Fruit fly (Drosophila melanogaster): ENCODE measurements around the gene CG9813.

The CG9813 gene

DNA sequence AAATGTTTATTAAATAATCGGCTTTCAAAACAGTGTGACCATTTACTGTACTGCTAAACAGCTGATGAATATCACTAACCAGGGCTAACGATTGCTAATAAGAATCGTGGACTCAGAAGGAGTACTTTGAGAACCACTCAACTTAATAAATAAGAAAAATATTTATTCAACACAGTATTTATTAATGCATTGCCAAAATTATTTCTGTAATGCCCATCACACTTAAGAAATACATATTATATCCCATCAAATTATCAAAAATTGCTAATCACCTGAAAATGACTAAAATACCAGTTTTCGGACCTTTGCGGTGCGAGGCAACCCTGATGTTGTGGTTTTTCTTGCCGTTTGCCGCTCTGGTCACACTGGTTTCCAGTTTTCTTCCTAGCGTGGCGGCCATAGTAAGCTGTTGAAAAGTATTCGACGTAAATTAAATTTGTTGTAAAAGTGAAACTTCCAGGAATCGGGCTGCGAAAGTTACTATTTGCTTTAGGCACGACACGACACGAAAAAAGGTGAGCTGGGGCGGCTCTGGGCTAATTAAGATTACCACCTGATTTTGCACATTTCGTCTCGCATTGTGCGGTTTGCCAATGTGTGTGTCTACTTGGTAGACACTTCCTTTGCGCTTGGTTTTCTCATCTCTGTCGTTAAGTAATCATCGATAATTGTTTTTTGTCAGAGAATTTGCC is 2.3 kb upstream of the CG9813 start, which contains the start of the genes mRpS21 and Droj2 (continued):
- TF ChIP-seq E2f1 (GFP tag; IDR thresholded peaks at IDR 0.05) (peak; percentile 40; the same call in 1 of the 2 replicates), CG13624 (GFP tag; optimal IDR thresholded peaks at IDR 0.05) (peak; percentile 71), btn (GFP tag; optimal IDR thresholded peaks at IDR 0.05) (no peak), p53 (GFP tag; optimal IDR thresholded peaks at IDR 0.05) (no peak), row (GFP tag; IDR thresholded peaks at IDR 0.05) (peak; percentile 88), psq (GFP tag; optimal IDR thresholded peaks at IDR 0.05) (no peak), lab (GFP tag; optimal IDR thresholded peaks at IDR 0.05) (peak; percentile 44), pzg (GFP tag; optimal IDR thresholded peaks at IDR 0.05) (peak; percentile 89), Vsx1 (GFP tag; optimal IDR thresholded peaks at IDR 0.05) (peak; percentile 45), Side (GFP tag; optimal IDR thresholded peaks at IDR 0.05) (no peak), zen (tag; optimal IDR thresholded peaks at IDR 0.05) (peak; percentile 79), CG1603 (tag; optimal IDR thresholded peaks at IDR 0.05) (peak; percentile 24), Atf-2 (GFP tag; optimal IDR thresholded peaks at IDR 0.05) (no peak), CG7372 (GFP tag; IDR thresholded peaks at IDR 0.05) (0 out of 2 replicates have a peak, but pooled peaks have one; percentile 29), CrebB (tag; optimal IDR thresholded peaks at IDR 0.05) (peak; percentile 17), CG6683 (GFP tag; optimal IDR thresholded peaks at IDR 0.05) (no peak), BEAF-32 (GFP tag; optimal IDR thresholded peaks at IDR 0.05) (peak; percentile 65), Stat92E (GFP tag; optimal IDR thresholded peaks at IDR 0.05) (peak in 1 of 3 experiments; percentile 63), HmgD (GFP tag; optimal IDR thresholded peaks at IDR 0.05) (no peak), disco-r (GFP tag; optimal IDR thresholded peaks at IDR 0.05) (no peak), CG9727 (GFP tag; optimal IDR thresholded peaks at IDR 0.05) (peak; percentile 40), bab2 (GFP tag; optimal IDR thresholded peaks at IDR 0.05) (no peak), tap (tag; optimal IDR thresholded peaks at IDR 0.05) (no peak), CG10209 (GFP tag; optimal IDR thresholded peaks at IDR 0.05) (peak; percentile 22), fru (optimal IDR thresholded peaks at IDR 0.05) (no peak), CG9876 (GFP tag; optimal IDR thresholded peaks at IDR 0.05) (no peak), Fer1 (GFP tag; optimal IDR thresholded peaks at IDR 0.05) (peak; percentile 45), CG2875 (GFP tag; optimal IDR thresholded peaks at IDR 0.05) (no peak), CG17186 (GFP tag; optimal IDR thresholded peaks at IDR 0.05) (no peak), pho (GFP tag; optimal IDR thresholded peaks at IDR 0.05) (peak; percentile 66), abd-A (tag; optimal IDR thresholded peaks at IDR 0.05) (no peak), NFAT (GFP tag; IDR thresholded peaks at IDR 0.05) (peak; percentile 52), Fer3 (tag; optimal IDR thresholded peaks at IDR 0.05) (peak; percentile 47), TFAM (GFP tag; optimal IDR thresholded peaks at IDR 0.05) (no peak), CG12391 (tag; optimal IDR thresholded peaks at IDR 0.05) (peak; percentile 71), Abd-B (GFP tag; optimal IDR thresholded peaks at IDR 0.05) (peak; percentile 52), CG2116 (GFP tag; optimal IDR thresholded peaks at IDR 0.05) (peak; percentile 96), sug (tag; optimal IDR thresholded peaks at IDR 0.05) (peak; percentile 77), Elba2 (GFP tag; optimal IDR thresholded peaks at IDR 0.05) (peak; percentile 95), CG17385 (GFP tag; optimal IDR thresholded peaks at IDR 0.05) (no peak), CG8924 (tag; optimal IDR thresholded peaks at IDR 0.05) (peak; percentile 83), luna (GFP tag; optimal IDR thresholded peaks at IDR 0.05) (no peak), CG17328 (GFP tag; IDR thresholded peaks at IDR 0.05) (peak; percentile 14; the same call in 1 of the 2 replicates), CG7786 (GFP tag; optimal IDR thresholded peaks at IDR 0.05) (peak; percentile 2), gfzf (GFP tag; optimal IDR thresholded peaks at IDR 0.05) (peak; percentile 90), lola (GFP tag; optimal IDR thresholded peaks at IDR 0.05) (peak in 1 of 3 experiments; percentile 58), lmd (GFP tag; IDR thresholded peaks at IDR 0.05) (peak; percentile 52; the same call in 1 of the 2 replicates), pnt (GFP tag; optimal IDR thresholded peaks at IDR 0.05) (no peak), ken (GFP tag; IDR thresholded peaks at IDR 0.05) (no peak)
